Worm (Caenorhabditis elegans) whole organism, L4 larva: ENCODE data around the gene fbxa-9.

Experiments
- D1046.2 ChIP-seq: fragments of 200-800 bp; sonication (Bioruptor generic); IDR thresholded peaks from 2 replicates; pipeline ENCODE4 v1.3.6; 2022; ENCODE audit warnings: missing genetic modification characterization, missing compliant biosample characterization
- F44E2.7 ChIP-seq: fragments of 200-800 bp; sonication (Bioruptor generic); IDR thresholded peaks from 2 replicates; pipeline ENCODE4 v2.1.2; 2022; ENCODE audit warnings: missing genetic modification characterization, missing compliant biosample characterization
- F49E8.2 ChIP-seq: sonication (generic microtip); optimal IDR thresholded peaks from 2 replicates; lab custom pipeline; 2016; ENCODE audit warnings: missing compliant biosample characterization, mild to moderate bottlenecking, missing genetic modification characterization, borderline replicate concordance
- Y48G9A.11 ChIP-seq: fragments of 200-800 bp; sonication (Bioruptor generic); IDR thresholded peaks from 2 replicates; pipeline ENCODE4 v1.3.6; 2022; ENCODE audit warnings: missing genetic modification reagents, missing genetic modification characterization, missing compliant biosample characterization
- Y75B8A.6 ChIP-seq: fragments of 200-800 bp; sonication (Bioruptor generic); IDR thresholded peaks from 2 replicates; pipeline ENCODE4 v1.3.6; 2022; ENCODE audit warnings: missing genetic modification reagents, missing genetic modification characterization, missing compliant biosample characterization
- aha-1 ChIP-seq: fragments of 150-350 bp; peaks from one replicate; lab custom pipeline; 2014; ENCODE audit warnings: missing biosample characterization, missing genetic modification characterization
- attf-4 ChIP-seq: sonication (generic microtip); optimal IDR thresholded peaks from 3 replicates; lab custom pipeline; 2017; ENCODE audit warnings: missing biosample characterization, missing genetic modification characterization
- daf-12 ChIP-seq: fragments of 150-350 bp; optimal IDR thresholded peaks from 2 replicates; lab custom pipeline; 2014; ENCODE audit warnings: missing biosample characterization, missing genetic modification reagents, missing genetic modification characterization
- daf-16 ChIP-seq, 3 experiments: sonication (generic microtip); optimal IDR thresholded peaks; 2 replicates each; lab custom pipeline; 2016 to 2017; ENCODE audit warnings: missing genetic modification characterization in 3 of 3, missing genetic modification reagents in 3 of 3, mild to moderate bottlenecking in 2 of 3, missing compliant biosample characterization in 2 of 3, missing biosample characterization in 1 of 3, moderate library complexity in 1 of 3
- daf-8 ChIP-seq: fragments of 200-800 bp; sonication (Bioruptor generic); IDR thresholded peaks from 2 replicates; pipeline ENCODE4 v1.3.6; 2022; ENCODE audit warnings: missing genetic modification characterization, missing compliant biosample characterization
- dmd-8 ChIP-seq: fragments of 200-800 bp; sonication (Bioruptor generic); IDR thresholded peaks from 2 replicates; pipeline ENCODE4 v1.3.6; 2022; ENCODE audit warnings: missing genetic modification characterization, missing compliant biosample characterization
- hif-1 ChIP-seq, 2 experiments: sonication (generic microtip); optimal IDR thresholded peaks; 2 replicates each; lab custom pipeline; 2016 to 2017; ENCODE audit warnings: missing compliant biosample characterization in 2 of 2, missing genetic modification characterization in 2 of 2, missing genetic modification reagents in 2 of 2, missing genotype in 2 of 2, mild to moderate bottlenecking in 1 of 2
- hlh-11 ChIP-seq: fragments of 200-800 bp; sonication (Bioruptor generic); optimal IDR thresholded peaks from 2 replicates; lab custom pipeline; 2018; ENCODE audit warnings: mild to moderate bottlenecking, missing genetic modification characterization, missing compliant biosample characterization
- madf-5 ChIP-seq, 2 experiments: fragments of 200-800 bp; sonication (Bioruptor generic); IDR thresholded peaks; 2 replicates each; pipeline ENCODE4 v1.3.6; 2022; ENCODE audit warnings: missing compliant biosample characterization in 2 of 2, missing genetic modification characterization in 2 of 2
- mdl-1 ChIP-seq, 2 experiments: fragments of 150-350 bp in 1 of 2; sonication (generic microtip) in 1 of 2; optimal IDR thresholded peaks; 2 replicates each; lab custom pipeline; 2014 to 2017; ENCODE audit warnings: missing biosample characterization in 2 of 2, missing genetic modification characterization in 2 of 2
- nhr-10 ChIP-seq: fragments of 150-350 bp; optimal IDR thresholded peaks from 2 replicates; lab custom pipeline; 2014; ENCODE audit warnings: missing biosample characterization, missing genetic modification characterization
- nhr-28 ChIP-seq: fragments of 150-350 bp; optimal IDR thresholded peaks from 2 replicates; lab custom pipeline; 2014; ENCODE audit warnings: missing biosample characterization, missing genetic modification characterization
- nhr-42 ChIP-seq: fragments of 200-800 bp; sonication (Bioruptor generic); IDR thresholded peaks from 2 replicates; pipeline ENCODE4 v1.3.6; 2022; ENCODE audit warnings: missing genetic modification characterization, missing compliant biosample characterization
- nhr-48 ChIP-seq: sonication (generic microtip); optimal IDR thresholded peaks from 2 replicates; lab custom pipeline; 2016; ENCODE audit warnings: mild to moderate bottlenecking, missing genetic modification characterization, missing compliant biosample characterization
- nhr-76 ChIP-seq: fragments of 150-350 bp; optimal IDR thresholded peaks from 2 replicates; lab custom pipeline; 2014; ENCODE audit warnings: missing biosample characterization, missing genetic modification characterization
- nhr-77 ChIP-seq: fragments of 150-350 bp; optimal IDR thresholded peaks from 2 replicates; lab custom pipeline; 2014; ENCODE audit warnings: missing biosample characterization, missing genetic modification characterization
- pha-4 ChIP-seq, 2 experiments: fragments of 150-350 bp in 1 of 2; fragments of 200-800 bp in 1 of 2; sonication (Bioruptor generic) in 1 of 2; IDR thresholded peaks in 1 of 2; optimal IDR thresholded peaks in 1 of 2; 2 replicates each; pipeline versions ENCODE4 v1.3.6 to Lab custom; 2014 to 2022; ENCODE audit warnings: missing genetic modification characterization in 2 of 2, missing genetic modification reagents in 2 of 2, missing biosample characterization in 1 of 2, missing compliant biosample characterization in 1 of 2
- pqm-1 ChIP-seq: sonication (generic microtip); optimal IDR thresholded peaks from 2 replicates; lab custom pipeline; 2017; ENCODE audit warnings: missing biosample characterization, missing genetic modification characterization
- saeg-2 ChIP-seq: fragments of 200-800 bp; sonication (Bioruptor generic); IDR thresholded peaks from 2 replicates; pipeline ENCODE4 v1.3.6; 2022; ENCODE audit warnings: missing genetic modification reagents, missing genetic modification characterization, missing compliant biosample characterization
- snpc-1.2 ChIP-seq: fragments of 200-800 bp; sonication (Bioruptor generic); IDR thresholded peaks from 2 replicates; pipeline ENCODE4 v1.3.6; 2022; ENCODE audit warnings: missing genetic modification reagents, missing genetic modification characterization, missing compliant biosample characterization
- tra-1 ChIP-seq: fragments of 200-800 bp; sonication (Bioruptor generic); IDR thresholded peaks from 2 replicates; pipeline ENCODE4 v1.3.6; 2022; ENCODE audit warnings: missing genetic modification reagents, missing genetic modification characterization, missing compliant biosample characterization
- vab-7 ChIP-seq: fragments of 200-800 bp; sonication (Bioruptor generic); IDR thresholded peaks from 2 replicates; pipeline ENCODE4 v1.3.6; 2022; ENCODE audit warnings: missing genetic modification reagents, missing genetic modification characterization, missing compliant biosample characterization
- zfp-2 ChIP-seq: sonication (generic microtip); optimal IDR thresholded peaks from 2 replicates; lab custom pipeline; 2016; ENCODE audit warnings: mild to moderate bottlenecking, missing genetic modification characterization, missing compliant biosample characterization
- zfp-3 ChIP-seq: fragments of 200-800 bp; sonication (Bioruptor generic); conservative IDR thresholded peaks from 2 replicates; pipeline ENCODE4 v1.3.6; 2022; ENCODE audit warnings: missing genetic modification reagents, missing genetic modification characterization, missing compliant biosample characterization
- zip-11 ChIP-seq: fragments of 200-800 bp; sonication (Bioruptor generic); IDR thresholded peaks from 2 replicates; pipeline ENCODE4 v1.3.6; 2022; ENCODE audit warnings: missing genetic modification characterization, missing compliant biosample characterization
- zip-2 ChIP-seq: fragments of 150-350 bp; optimal IDR thresholded peaks from 2 replicates; lab custom pipeline; 2014; ENCODE audit warnings: missing biosample characterization, missing genetic modification characterization
- ztf-11 ChIP-seq: fragments of 150-350 bp; optimal IDR thresholded peaks from 2 replicates; lab custom pipeline; 2014; ENCODE audit warnings: missing biosample characterization, missing genetic modification characterization

fbxa-9 gene

ce11 chrIII:2243617-2244016 lies 22.8 kb upstream of the fbxa-9 start:
- TF ChIP-seq aha-1 (tag; lab: Kevin White, UChicago): peak; percentile 94
- no peak for TF ChIP-seq Y75B8A.6 (GFP tag; lab: Robert Waterston, UW)

- TF ChIP-seq nhr-10 (no peak), F44E2.7 (no peak), attf-4 (tag; lab: Kevin White, UChicago) (no peak), zfp-2 (tag; lab: Kevin White, UChicago) (no peak), aha-1 (tag; lab: Kevin White, UChicago) (peak; percentile 14)
Observed at ce11 chrIII:2245727-2246126, 20.7 kb upstream of the fbxa-9 start, which contains the start of gene srd-67. Gene srd-67, minus strand, starts transcription at chrIII:2245827.

- TF ChIP-seq tra-1 (GFP tag; lab: Robert Waterston, UW) (no peak), pha-4 (GFP tag; IDR thresholded peaks at IDR 0.05; lab: Robert Waterston, UW) (no peak), pha-4 (tag; optimal IDR thresholded peaks at IDR 0.05; lab: Kevin White, UChicago) (no peak), saeg-2 (no peak), nhr-76 (tag; lab: Kevin White, UChicago) (no peak), mdl-1 (tag; optimal IDR thresholded peaks at IDR 0.05; lab: Kevin White, UChicago) (no peak), Y48G9A.11 (GFP tag; lab: Robert Waterston, UW) (no peak)
- TF ChIP-seq, all 104 proteins: peak for 0
Observed at ce11 chrIII:2251348-2251747, 15.1 kb upstream of the fbxa-9 start, which contains the start of gene fbxa-7. Gene fbxa-7, minus strand, starts transcription at chrIII:2251448.

DNA sequence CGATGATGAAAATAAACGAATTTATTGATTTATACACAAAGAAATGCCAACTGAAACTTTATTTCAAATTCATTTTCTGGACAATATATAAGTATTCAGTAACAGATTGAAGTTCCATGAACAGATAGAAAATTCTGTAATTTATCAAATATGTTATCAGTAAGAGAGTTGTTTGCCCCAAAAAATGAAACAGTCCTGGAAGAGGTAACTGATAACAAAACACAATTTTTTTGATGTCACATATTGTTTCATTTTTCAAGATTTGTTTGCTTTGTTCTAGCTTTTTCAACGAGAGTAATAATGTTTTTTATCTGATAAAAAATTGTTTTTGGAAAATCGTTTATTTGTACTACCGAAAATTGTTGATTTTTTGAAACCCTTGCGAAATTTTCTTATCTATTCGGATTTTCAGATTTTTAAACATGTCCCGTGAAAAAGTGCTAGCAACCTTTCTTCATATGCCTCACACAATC lies 13.4 kb upstream of the fbxa-9 start, which contains the start of gene fbxa-73:
Gene fbxa-73, plus strand, starts transcription at position 423 of the 473 bp plus-strand sequence.
- TF ChIP-seq nhr-42 (GFP tag; lab: Robert Waterston, UW) (no peak), daf-16 (GFP tag; optimal IDR thresholded peaks at IDR 0.05; lab: Kevin White, UChicago) (no peak), daf-16 (tag; optimal IDR thresholded peaks at IDR 0.05; lab: Kevin White, UChicago) (peak; percentile 84), zip-2 (no peak), pqm-1 (tag; lab: Kevin White, UChicago) (peak; percentile 83), snpc-1.2 (GFP tag; lab: Robert Waterston, UW) (no peak), nhr-28 (tag; lab: Kevin White, UChicago) (peak; percentile 64)

DNA sequence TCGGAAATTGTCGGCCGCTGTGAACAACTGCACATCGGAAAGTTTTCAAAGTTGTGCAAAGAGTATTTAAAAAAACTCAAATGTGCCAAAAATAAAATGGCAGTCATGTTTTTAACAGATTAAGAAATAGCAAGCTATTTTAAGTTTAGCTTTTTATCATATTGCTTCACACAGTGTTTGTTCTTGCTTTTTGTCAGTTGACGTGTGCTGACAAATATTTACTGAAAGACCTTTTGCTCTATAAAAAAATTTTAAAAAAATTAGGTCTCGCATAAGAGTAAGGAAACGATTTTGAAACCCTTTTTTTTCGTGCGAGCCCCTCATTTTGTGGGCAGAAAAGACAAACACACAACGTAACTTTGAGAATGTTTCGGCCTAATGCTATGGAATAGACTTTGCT lies 10.9 kb upstream of the fbxa-9 start, which contains the start of gene fbxa-71:
Gene fbxa-71, plus strand, starts transcription at position 301 of the 400 bp plus-strand sequence.
- TF ChIP-seq vab-7 (GFP tag; lab: Robert Waterston, UW) (no peak), madf-5 (GFP tag; IDR thresholded peaks at IDR 0.05; lab: Robert Waterston, UW) (no peak), zfp-2 (tag; lab: Kevin White, UChicago) (no peak), daf-12 (no peak), hif-1 (tag; optimal IDR thresholded peaks at IDR 0.05; lab: Kevin White, UChicago) (no peak), daf-8 (no peak)
- TF ChIP-seq, all 104 proteins: peak for 0

ce11 chrIII:2258863-2259262 lies 7.6 kb upstream of the fbxa-9 start, which contains the start of gene fbxa-43:
Gene fbxa-43, minus strand, starts transcription at chrIII:2258963.
- TF ChIP-seq zfp-3 (no peak), dmd-8 (no peak), nhr-48 (tag; lab: Kevin White, UChicago) (no peak), zip-11 (GFP tag; lab: Robert Waterston, UW) (no peak), F49E8.2 (tag; lab: Kevin White, UChicago) (no peak), D1046.2 (no peak), hlh-11 (tag; lab: Kevin White, UChicago) (no peak), nhr-77 (no peak), zfp-2 (tag; lab: Kevin White, UChicago) (no peak), pqm-1 (tag; lab: Kevin White, UChicago) (no peak), zip-2 (no peak), ztf-11 (no peak)
- TF ChIP-seq, all 104 proteins: peak for 0
